Worm (Caenorhabditis elegans) whole organism, early embryonic: ENCODE measurements around the gene stdh-3.

Source experiments
- B0310.2 ChIP-seq: sonication (generic microtip); optimal IDR thresholded peaks from 2 replicates; lab custom pipeline; 2016; ENCODE audit warnings: mild to moderate bottlenecking, missing genetic modification characterization, missing compliant biosample characterization
- F13C5.2 ChIP-seq: sonication (generic microtip); optimal IDR thresholded peaks from 2 replicates; lab custom pipeline; 2017; ENCODE audit warnings: mild to moderate bottlenecking, missing genetic modification characterization, inconsistent platforms, missing compliant biosample characterization
- ama-1 ChIP-seq: fragments of 150-350 bp; optimal IDR thresholded peaks from 2 replicates; lab custom pipeline; 2014
- ceh-36 ChIP-seq: sonication (generic microtip); optimal IDR thresholded peaks from 2 replicates; lab custom pipeline; 2016; ENCODE audit warnings: missing genetic modification characterization, inconsistent platforms, missing compliant biosample characterization
- flt-1 ChIP-seq: fragments of 200-800 bp; sonication (Bioruptor generic); IDR thresholded peaks from 2 replicates; pipeline ENCODE4 v1.3.6; 2022; ENCODE audit warnings: missing genetic modification characterization, missing compliant biosample characterization
- hmbx-1 ChIP-seq: sonication (generic microtip); optimal IDR thresholded peaks from 2 replicates; lab custom pipeline; 2016; ENCODE audit warnings: mild to moderate bottlenecking, missing genetic modification characterization, missing compliant biosample characterization
- hmg-4 ChIP-seq: fragments of 200-800 bp; sonication (Bioruptor generic); optimal IDR thresholded peaks from 2 replicates; lab custom pipeline; 2018; ENCODE audit warnings: mild to moderate bottlenecking, missing genetic modification characterization, missing compliant biosample characterization
- hnd-1 ChIP-seq: sonication (generic microtip); optimal IDR thresholded peaks from 2 replicates; lab custom pipeline; 2016; ENCODE audit warnings: missing genetic modification characterization, missing compliant biosample characterization
- pes-1 ChIP-seq: fragments of 200-800 bp; sonication (Bioruptor generic); IDR thresholded peaks from 2 replicates; pipeline ENCODE4 v1.3.6; 2022; ENCODE audit warnings: missing genetic modification reagents, missing genetic modification characterization, missing compliant biosample characterization
- scrt-1 ChIP-seq: fragments of 200-800 bp; sonication (Bioruptor generic); IDR thresholded peaks from 2 replicates; pipeline ENCODE4 v1.3.6; 2022; ENCODE audit warnings: missing genetic modification characterization, missing compliant biosample characterization
- sea-1 ChIP-seq: fragments of 200-800 bp; sonication (Bioruptor generic); conservative IDR thresholded peaks from 2 replicates; pipeline ENCODE4 v1.3.6; 2022; ENCODE audit warnings: missing genetic modification characterization, missing compliant biosample characterization
- tbx-11 ChIP-seq: fragments of 200-800 bp; sonication (Bioruptor generic); IDR thresholded peaks from 2 replicates; pipeline ENCODE4 v1.3.6; 2022; ENCODE audit warnings: missing genetic modification characterization, missing compliant biosample characterization
- tbx-37 ChIP-seq: fragments of 200-800 bp; sonication (Bioruptor generic); conservative IDR thresholded peaks from 2 replicates; pipeline ENCODE4 v1.3.6; 2022; ENCODE audit warnings: missing genetic modification reagents, missing genetic modification characterization, missing compliant biosample characterization
- tra-4 ChIP-seq: sonication (generic microtip); optimal IDR thresholded peaks from 2 replicates; lab custom pipeline; 2017; ENCODE audit warnings: missing genetic modification characterization, missing compliant biosample characterization

ce11 chrV:13915390-13915789, 11.0 kb downstream of the stdh-3 start, which contains the start of gene gcy-32:
- no peak for TF ChIP-seq hmbx-1
- no peak for TF ChIP-seq sea-1 (GFP tag; lab: Robert Waterston, UW)
- no peak for TF ChIP-seq tra-4 (tag; lab: Kevin White, UChicago)
- TF ChIP-seq ama-1 (lab: Kevin White, UChicago): no peak
- TF ChIP-seq ceh-36: no peak
- no peak for TF ChIP-seq hmg-4 (GFP tag; lab: Kevin White, UChicago)
- no peak for TF ChIP-seq tbx-37 (GFP tag; lab: Robert Waterston, UW)
- TF ChIP-seq F13C5.2 (tag; lab: Kevin White, UChicago): no peak
- no peak for TF ChIP-seq tbx-11 (GFP tag; lab: Robert Waterston, UW)
- TF ChIP-seq flt-1: no peak
- no peak for TF ChIP-seq B0310.2
- TF ChIP-seq scrt-1 (GFP tag; lab: Robert Waterston, UW): no peak
- no peak for TF ChIP-seq pes-1 (GFP tag; lab: Robert Waterston, UW)
- TF ChIP-seq hnd-1: no peak
